Worm (Caenorhabditis elegans): ENCODE measurements around the gene F56C9.3.

ce11 chrIII:7293075-7293684, 17.9 kb upstream of the F56C9.3 start, which contains the start of gene cwf-19L2:
- TF ChIP-seq ctbp-1 (GFP tag; IDR thresholded peaks at IDR 0.05) (no peak), zip-2 (tag; optimal IDR thresholded peaks at IDR 0.05) (no peak), nhr-77 (tag; optimal IDR thresholded peaks at IDR 0.05) (no peak), ztf-11 (tag; optimal IDR thresholded peaks at IDR 0.05) (no peak), madf-5 (GFP tag; IDR thresholded peaks at IDR 0.05) (no peak), nhr-237 (tag; optimal IDR thresholded peaks at IDR 0.05) (no peak), lin-15B (tag; optimal IDR thresholded peaks at IDR 0.05) (no peak), nhr-76 (tag; optimal IDR thresholded peaks at IDR 0.05) (no peak)

Measured in whole organism, L4 larva.